Fruit fly (Drosophila melanogaster): ENCODE results near the gene CG17028.

- TF ChIP-seq CG8478 (optimal IDR thresholded peaks at IDR 0.05) (no peak), pan (optimal IDR thresholded peaks at IDR 0.05) (no peak), usp (GFP tag; optimal IDR thresholded peaks at IDR 0.05) (no peak), psq (optimal IDR thresholded peaks at IDR 0.05) (no peak)
Measured at dm6 chr3L:16024276-16025019, 46.1 kb downstream of the CG17028 start.

Measured in whole organism.